Fruit fly (Drosophila melanogaster): ENCODE measurements around the gene Adat1.

Gene Adat1

dm6 chr2L:13843692-13844284, 32.5 kb upstream of the Adat1 start, which contains the start of gene CG33306:
CG33306 (minus strand) TSS chr2L:13843742.
- TF ChIP-seq N (GFP tag; optimal IDR thresholded peaks at IDR 0.05) (no peak), lola (GFP tag; optimal IDR thresholded peaks at IDR 0.05) (no peak), HLH106 (tag; optimal IDR thresholded peaks at IDR 0.05) (peak; percentile 57), CG9705 (GFP tag; optimal IDR thresholded peaks at IDR 0.05) (no peak), Dfd (GFP tag; optimal IDR thresholded peaks at IDR 0.05) (no peak), fru (GFP tag; optimal IDR thresholded peaks at IDR 0.05) (peak; percentile 26), ey (GFP tag; optimal IDR thresholded peaks at IDR 0.05) (no peak), tai (GFP tag; optimal IDR thresholded peaks at IDR 0.05) (no peak), dsf (GFP tag; optimal IDR thresholded peaks at IDR 0.05; ENCODE audit: borderline replicate concordance) (no peak), Mio (GFP tag; optimal IDR thresholded peaks at IDR 0.05) (no peak), psq (GFP tag; optimal IDR thresholded peaks at IDR 0.05) (peak; percentile 18), Hr83 (GFP tag; optimal IDR thresholded peaks at IDR 0.05; ENCODE audit: poor library complexity, severe bottlenecking) (no peak), Rel (GFP tag; optimal IDR thresholded peaks at IDR 0.05) (no peak), Rel (tag; optimal IDR thresholded peaks at IDR 0.05) (peak; percentile 20), Abd-B (GFP tag; optimal IDR thresholded peaks at IDR 0.05) (no peak), Hnf4 (GFP tag; optimal IDR thresholded peaks at IDR 0.05) (no peak), Jra (GFP tag; optimal IDR thresholded peaks at IDR 0.05) (no peak), CrebA (GFP tag; optimal IDR thresholded peaks at IDR 0.05; ENCODE audit: borderline replicate concordance) (no peak), usp (GFP tag; optimal IDR thresholded peaks at IDR 0.05) (no peak), rgr (GFP tag; optimal IDR thresholded peaks at IDR 0.05) (peak; percentile 39), brk (GFP tag; optimal IDR thresholded peaks at IDR 0.05) (peak; percentile 50), h (GFP tag; optimal IDR thresholded peaks at IDR 0.05) (peak; percentile 53), Sp1 (GFP tag; optimal IDR thresholded peaks at IDR 0.05) (peak; percentile 62), foxo (GFP tag; optimal IDR thresholded peaks at IDR 0.05) (peak in 1 of 2 experiments; percentile 61), jim (GFP tag; optimal IDR thresholded peaks at IDR 0.05) (no peak), GATAd (GFP tag; optimal IDR thresholded peaks at IDR 0.05) (no peak), sv (GFP tag; optimal IDR thresholded peaks at IDR 0.05) (no peak), Vsx2 (GFP tag; optimal IDR thresholded peaks at IDR 0.05; ENCODE audit: partially characterized antibody) (no peak), br (GFP tag; optimal IDR thresholded peaks at IDR 0.05) (no peak), Dif (GFP tag; optimal IDR thresholded peaks at IDR 0.05; ENCODE audit: partially characterized antibody) (no peak), OdsH (GFP tag; optimal IDR thresholded peaks at IDR 0.05) (peak; percentile 50), sage (GFP tag; optimal IDR thresholded peaks at IDR 0.05) (no peak), dl (GFP tag; optimal IDR thresholded peaks at IDR 0.05; ENCODE audit: insufficient read depth in 1 of 2, partially characterized antibody in 2 of 2) (no peak), Myc (optimal IDR thresholded peaks at IDR 0.05) (no peak), dmrt93B (GFP tag; optimal IDR thresholded peaks at IDR 0.05) (no peak), pan (optimal IDR thresholded peaks at IDR 0.05) (no peak), CG32264 (GFP tag; optimal IDR thresholded peaks at IDR 0.05) (no peak), Hr78 (GFP tag; optimal IDR thresholded peaks at IDR 0.05) (no peak), woc (GFP tag; optimal IDR thresholded peaks at IDR 0.05) (no peak)

- TF ChIP-seq Rel (GFP tag; optimal IDR thresholded peaks at IDR 0.05) (no peak), Rel (tag; optimal IDR thresholded peaks at IDR 0.05) (no peak), h (GFP tag; optimal IDR thresholded peaks at IDR 0.05) (no peak), usp (GFP tag; optimal IDR thresholded peaks at IDR 0.05) (no peak), dmrt93B (GFP tag; optimal IDR thresholded peaks at IDR 0.05) (no peak), Vsx2 (GFP tag; optimal IDR thresholded peaks at IDR 0.05; ENCODE audit: partially characterized antibody) (no peak), Hnf4 (GFP tag; optimal IDR thresholded peaks at IDR 0.05) (no peak)
Observed at dm6 chr2L:13842572-13842971, 31.3 kb upstream of the Adat1 start.

DNA sequence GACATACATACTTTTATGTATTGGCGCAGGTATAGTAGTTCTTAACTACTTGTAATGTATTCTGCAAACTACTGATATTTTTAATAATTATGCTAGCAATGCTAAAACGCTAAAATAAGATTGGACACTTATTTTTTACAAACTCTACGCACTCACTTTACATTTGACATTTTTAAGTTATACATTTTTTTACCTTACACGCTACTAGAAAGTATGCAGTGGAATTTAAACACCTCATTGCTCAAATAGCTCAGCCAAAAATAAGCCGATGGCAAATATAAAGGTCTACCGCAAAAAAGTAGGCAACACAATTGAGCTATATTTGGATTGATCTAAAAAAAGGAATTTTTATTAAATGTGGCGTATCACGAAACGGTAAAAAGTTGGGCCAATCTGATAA, 30.8 kb upstream of the Adat1 start:
- TF ChIP-seq Myc (optimal IDR thresholded peaks at IDR 0.05) (peak; percentile 91), tai (GFP tag; optimal IDR thresholded peaks at IDR 0.05) (peak; percentile 31), Jra (GFP tag; optimal IDR thresholded peaks at IDR 0.05) (no peak)

Data from whole organism, wandering third instar larva.